Fruit fly (Drosophila melanogaster) whole organism, wandering third instar larva: ENCODE results near the gene D2hgdh.

Experiments used
- Abd-B ChIP-seq: fragments of >200 bp; optimal IDR thresholded peaks from 2 replicates; lab custom pipeline; 2017; ENCODE audit warnings: missing biosample characterization, missing genetic modification characterization
- CG32264 ChIP-seq: fragments of 200-800 bp; sonication (Bioruptor generic); optimal IDR thresholded peaks from 2 replicates; lab custom pipeline; 2016; ENCODE audit warnings: missing biosample characterization, missing genetic modification characterization
- CG9705 ChIP-seq: fragments of 200-800 bp; sonication (Bioruptor generic); optimal IDR thresholded peaks from 2 replicates; lab custom pipeline; 2018; ENCODE audit warnings: missing biosample characterization, mild to moderate bottlenecking, missing genetic modification characterization
- CrebA ChIP-seq: fragments of 200-800 bp; sonication (Bioruptor generic); optimal IDR thresholded peaks from 2 replicates; lab custom pipeline; 2016; ENCODE audit warnings: missing biosample characterization, mild to moderate bottlenecking, missing genetic modification characterization, borderline replicate concordance
- Dfd ChIP-seq: fragments of >200 bp; optimal IDR thresholded peaks from 2 replicates; lab custom pipeline; 2017; ENCODE audit warnings: missing biosample characterization, missing genetic modification characterization
- Dif ChIP-seq: fragments of 200-275, 200-300 bp; sonication (Bioruptor generic); optimal IDR thresholded peaks from 2 replicates; lab custom pipeline; 2018; ENCODE audit warnings: missing biosample characterization, missing genetic modification characterization; ENCODE audit not compliant: partially characterized antibody
- GATAd ChIP-seq: sonication (Bioruptor generic); optimal IDR thresholded peaks from 2 replicates; lab custom pipeline; 2016; ENCODE audit warnings: missing biosample characterization, missing genetic modification characterization
- HLH106 ChIP-seq: fragments of 200-800 bp; optimal IDR thresholded peaks from 3 replicates; lab custom pipeline; 2019; ENCODE audit warnings: missing biosample characterization, mild to moderate bottlenecking, missing genetic modification characterization, moderate library complexity
- Hnf4 ChIP-seq: fragments of 200-800 bp; sonication (Bioruptor generic); optimal IDR thresholded peaks from 2 replicates; lab custom pipeline; 2016; ENCODE audit warnings: missing biosample characterization, mild to moderate bottlenecking, missing genetic modification characterization
- Hr78 ChIP-seq: fragments of >200 bp; optimal IDR thresholded peaks from 2 replicates; lab custom pipeline; 2017; ENCODE audit warnings: missing biosample characterization, missing genetic modification characterization
- Hr83 ChIP-seq: fragments of 200-300 bp; sonication (Bioruptor generic); optimal IDR thresholded peaks from 2 replicates; lab custom pipeline; 2016; ENCODE audit warnings: missing biosample characterization, mild to moderate bottlenecking, missing genetic modification characterization, moderate library complexity; ENCODE audit not compliant: poor library complexity, severe bottlenecking
- Jra ChIP-seq: sonication (Bioruptor generic); optimal IDR thresholded peaks from 2 replicates; lab custom pipeline; 2016; ENCODE audit warnings: missing biosample characterization, missing genetic modification characterization
- Mio ChIP-seq: sonication (Bioruptor generic); optimal IDR thresholded peaks from 2 replicates; lab custom pipeline; 2016; ENCODE audit warnings: missing biosample characterization, missing genetic modification characterization
- Myc ChIP-seq: fragments of >200 bp; optimal IDR thresholded peaks from 2 replicates; lab custom pipeline; 2017
- N ChIP-seq: fragments of >200 bp; optimal IDR thresholded peaks from 2 replicates; lab custom pipeline; 2018; ENCODE audit warnings: missing biosample characterization, missing external identifiers, missing genetic modification characterization
- OdsH ChIP-seq: fragments of 200-800 bp; sonication (Bioruptor generic); optimal IDR thresholded peaks from 2 replicates; lab custom pipeline; 2016; ENCODE audit warnings: missing biosample characterization, mild to moderate bottlenecking, missing genetic modification characterization
- Rel ChIP-seq, 2 experiments: fragments of 200-800 bp; sonication (Bioruptor generic) in 1 of 2; optimal IDR thresholded peaks; 2 replicates in 1 of 2; 3 replicates in 1 of 2; lab custom pipeline; 2016 to 2019; ENCODE audit warnings: mild to moderate bottlenecking in 2 of 2, missing biosample characterization in 2 of 2, missing genetic modification characterization in 2 of 2, moderate library complexity in 1 of 2
- Sp1 ChIP-seq: fragments of 200-800 bp; sonication (Bioruptor generic); optimal IDR thresholded peaks from 3 replicates; lab custom pipeline; 2019; ENCODE audit warnings: missing biosample characterization, mild to moderate bottlenecking, missing genetic modification characterization, moderate library complexity
- Vsx2 ChIP-seq: fragments of 200-300, 225-300 bp; sonication (Bioruptor generic); optimal IDR thresholded peaks from 2 replicates; lab custom pipeline; 2018; ENCODE audit warnings: missing biosample characterization, missing genetic modification characterization; ENCODE audit not compliant: partially characterized antibody
- br ChIP-seq: fragments of 200-800 bp; sonication (Bioruptor generic); optimal IDR thresholded peaks from 2 replicates; lab custom pipeline; 2016; ENCODE audit warnings: missing biosample characterization, missing genetic modification characterization
- brk ChIP-seq: fragments of 200-800 bp; sonication (Bioruptor generic); optimal IDR thresholded peaks from 2 replicates; lab custom pipeline; 2016; ENCODE audit warnings: missing biosample characterization, mild to moderate bottlenecking, missing genetic modification characterization
- dl ChIP-seq, 2 experiments: fragments of 175-275, 200-275 bp in 1 of 2; fragments of 200-275 bp in 1 of 2; sonication (Bioruptor generic); optimal IDR thresholded peaks; lab custom pipeline; 2018; ENCODE audit warnings: mild to moderate bottlenecking in 2 of 2, missing biosample characterization in 2 of 2, missing genetic modification characterization in 2 of 2, moderate library complexity in 2 of 2; ENCODE audit not compliant: partially characterized antibody in 2 of 2, insufficient read depth in 1 of 2
- dmrt93B ChIP-seq: fragments of 200-800 bp; sonication (Bioruptor generic); optimal IDR thresholded peaks from 2 replicates; lab custom pipeline; 2018; ENCODE audit warnings: missing biosample characterization, mild to moderate bottlenecking, missing genetic modification characterization
- dsf ChIP-seq: sonication (Bioruptor generic); optimal IDR thresholded peaks from 2 replicates; lab custom pipeline; 2016; ENCODE audit warnings: missing biosample characterization, missing genetic modification characterization, borderline replicate concordance
- ey ChIP-seq: fragments of 200-800 bp; sonication (Bioruptor generic); optimal IDR thresholded peaks from 2 replicates; lab custom pipeline; 2016; ENCODE audit warnings: missing biosample characterization, missing genetic modification characterization
- foxo ChIP-seq, 2 experiments: fragments of 200-800 bp; sonication (Bioruptor generic); optimal IDR thresholded peaks; 2 replicates in 1 of 2; 3 replicates in 1 of 2; lab custom pipeline; 2016 to 2017; ENCODE audit warnings: missing biosample characterization in 2 of 2, missing genetic modification characterization in 2 of 2
- fru ChIP-seq: fragments of 200-800 bp; sonication (Bioruptor generic); optimal IDR thresholded peaks from 3 replicates; lab custom pipeline; 2016; ENCODE audit warnings: missing biosample characterization, mild to moderate bottlenecking, missing genetic modification characterization
- h ChIP-seq: fragments of 200-800 bp; sonication (Bioruptor generic); optimal IDR thresholded peaks from 3 replicates; lab custom pipeline; 2016; ENCODE audit warnings: missing biosample characterization, mild to moderate bottlenecking, missing genetic modification characterization
- jim ChIP-seq: fragments of 175-275, 200-325 bp; sonication (Bioruptor generic); optimal IDR thresholded peaks from 2 replicates; lab custom pipeline; 2016; ENCODE audit warnings: missing biosample characterization, mild to moderate bottlenecking, missing genetic modification characterization
- lola ChIP-seq: fragments of >200 bp; optimal IDR thresholded peaks from 2 replicates; lab custom pipeline; 2017; ENCODE audit warnings: missing biosample characterization, missing genetic modification characterization
- pan ChIP-seq: fragments of >200 bp; optimal IDR thresholded peaks from 2 replicates; lab custom pipeline; 2017
- psq ChIP-seq: fragments of 200-800 bp; sonication (Bioruptor generic); optimal IDR thresholded peaks from 3 replicates; lab custom pipeline; 2017; ENCODE audit warnings: missing biosample characterization, mild to moderate bottlenecking, missing genetic modification characterization, moderate library complexity
- rgr ChIP-seq: fragments of 200-800 bp; sonication (Bioruptor generic); optimal IDR thresholded peaks from 3 replicates; lab custom pipeline; 2016; ENCODE audit warnings: missing biosample characterization, mild to moderate bottlenecking, missing genetic modification characterization
- sage ChIP-seq: fragments of 200-800 bp; sonication (Bioruptor generic); optimal IDR thresholded peaks from 2 replicates; lab custom pipeline; 2016; ENCODE audit warnings: missing biosample characterization, mild to moderate bottlenecking, missing genetic modification characterization
- sv ChIP-seq: fragments of 200-800 bp; sonication (Bioruptor generic); optimal IDR thresholded peaks from 3 replicates; lab custom pipeline; 2016; ENCODE audit warnings: missing biosample characterization, missing genetic modification characterization
- tai ChIP-seq: sonication (Bioruptor generic); optimal IDR thresholded peaks from 2 replicates; lab custom pipeline; 2016; ENCODE audit warnings: missing biosample characterization, missing genetic modification characterization
- usp ChIP-seq: fragments of >200 bp; optimal IDR thresholded peaks from 2 replicates; lab custom pipeline; 2017; ENCODE audit warnings: missing biosample characterization, missing genetic modification characterization
- woc ChIP-seq: sonication (Bioruptor generic); optimal IDR thresholded peaks from 2 replicates; lab custom pipeline; 2016; ENCODE audit warnings: missing biosample characterization, mild to moderate bottlenecking, missing genetic modification characterization

Gene D2hgdh

dm6 chrX:2123013-2123964 is 18.0 kb upstream of the D2hgdh start, which contains the start of gene ph-d:
ph-d (minus strand) TSS chrX:2123286.
- TF ChIP-seq Sp1 (GFP tag; lab: Kevin White, UChicago) (peak; percentile 80), sage (peak; percentile 11), Hnf4 (GFP tag; lab: Kevin White, UChicago) (peak; percentile 75), Abd-B (GFP tag; lab: Kevin White, UChicago) (no peak), Myc (lab: Kevin White, UChicago) (no peak), tai (GFP tag; lab: Kevin White, UChicago) (peak; percentile 76), CG32264 (GFP tag; lab: Kevin White, UChicago) (no peak), h (GFP tag; lab: Kevin White, UChicago) (peak; percentile 19), CrebA (GFP tag; lab: Kevin White, UChicago) (no peak), usp (GFP tag; lab: Kevin White, UChicago) (no peak), OdsH (peak; percentile 33), jim (GFP tag; lab: Kevin White, UChicago) (peak; percentile 100), Rel (GFP tag; optimal IDR thresholded peaks at IDR 0.05; lab: Kevin White, UChicago) (no peak), Rel (tag; optimal IDR thresholded peaks at IDR 0.05; lab: Kevin White, UChicago) (peak; percentile 88), foxo (GFP tag; optimal IDR thresholded peaks at IDR 0.05; lab: Kevin White, UChicago) (peak; percentile 19 to 64), Vsx2 (peak; percentile 68), Mio (no peak), N (GFP tag; lab: Kevin White, UChicago) (peak; percentile 30), brk (GFP tag; lab: Kevin White, UChicago) (peak; percentile 65), Hr83 (peak; percentile 69), pan (lab: Kevin White, UChicago) (no peak), dl (GFP tag; optimal IDR thresholded peaks at IDR 0.05; lab: Kevin White, UChicago; ENCODE audit: insufficient read depth in 1 of 2, partially characterized antibody in 2 of 2) (peak in 1 of 2 experiments; percentile 56), ey (GFP tag; lab: Kevin White, UChicago) (peak; percentile 36), br (GFP tag; lab: Kevin White, UChicago) (peak; percentile 65), CG9705 (GFP tag; lab: Kevin White, UChicago) (peak; percentile 24), Hr78 (GFP tag; lab: Kevin White, UChicago) (no peak), Jra (peak; percentile 77), GATAd (GFP tag; lab: Kevin White, UChicago) (no peak), HLH106 (tag; lab: Kevin White, UChicago) (peak; percentile 23), lola (GFP tag; lab: Kevin White, UChicago) (no peak), sv (peak; percentile 34), psq (GFP tag; lab: Kevin White, UChicago) (no peak), dsf (GFP tag; lab: Kevin White, UChicago) (peak; percentile 16), Dfd (GFP tag; lab: Kevin White, UChicago) (no peak), rgr (GFP tag; lab: Kevin White, UChicago) (peak; percentile 44), Dif (GFP tag; lab: Kevin White, UChicago) (peak; percentile 90), dmrt93B (GFP tag; lab: Kevin White, UChicago) (peak; percentile 26), woc (peak; percentile 70), fru (GFP tag; lab: Kevin White, UChicago) (peak; percentile 34)
- TF ChIP-seq, all 38 proteins: peak for 26
